Fruit fly (Drosophila melanogaster) whole organism: ENCODE data around the gene CG11034.

Source experiments
- CG8478 ChIP-seq: fragments of >200 bp; optimal IDR thresholded peaks from 2 replicates; lab custom pipeline; 2018; ENCODE audit warnings: inconsistent platforms
- Dll ChIP-seq: fragments of >200 bp; optimal IDR thresholded peaks from 2 replicates; lab custom pipeline; 2017
- EcR ChIP-seq, 2 experiments: fragments of >200 bp; optimal IDR thresholded peaks; 2 replicates each; lab custom pipeline; 2017; ENCODE audit warnings: missing biosample characterization in 2 of 2, missing genetic modification characterization in 2 of 2, missing genetic modification reagents in 2 of 2
- pan ChIP-seq: fragments of >200 bp; optimal IDR thresholded peaks from 2 replicates; lab custom pipeline; 2017
- psq ChIP-seq: fragments of >200 bp; optimal IDR thresholded peaks from 2 replicates; lab custom pipeline; 2017
- usp ChIP-seq: fragments of >200 bp; optimal IDR thresholded peaks from 2 replicates; lab custom pipeline; 2017; ENCODE audit warnings: missing biosample characterization, missing genetic modification characterization, mixed read lengths

DNA sequence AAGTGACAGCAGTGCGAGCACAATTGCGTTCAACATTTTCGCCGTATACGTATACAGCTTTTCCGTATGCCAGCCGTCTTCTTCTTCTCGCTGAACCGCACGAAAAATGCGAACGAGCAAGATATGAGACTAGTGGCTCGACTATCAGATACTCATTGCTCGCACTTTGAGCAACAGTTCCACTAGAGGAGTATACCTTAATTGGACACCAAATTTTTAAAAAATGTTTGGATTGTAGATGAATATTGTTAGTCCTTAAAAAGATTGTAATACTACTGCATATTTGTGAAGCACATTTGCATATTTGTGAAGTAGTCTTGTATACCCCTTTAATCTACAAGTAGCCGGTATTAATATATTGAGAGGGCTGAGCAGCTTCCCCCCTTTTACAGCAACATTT, 27.0 kb upstream of the CG11034 start:
- TF ChIP-seq Dll (lab: Kevin White, UChicago) (no peak), CG8478 (lab: Kevin White, UChicago) (no peak), pan (lab: Kevin White, UChicago) (peak; percentile 75), psq (lab: Kevin White, UChicago) (no peak), usp (GFP tag; lab: Kevin White, UChicago) (no peak), EcR (GFP tag; optimal IDR thresholded peaks at IDR 0.05; lab: Kevin White, UChicago) (no peak)
